Worm (Caenorhabditis elegans) whole organism, L2 larva: ENCODE results near the gene C30G12.2.

ENCODE experiments used
- R02D3.7 ChIP-seq: fragments of 150-350 bp; optimal IDR thresholded peaks from 2 replicates; lab custom pipeline; 2014; ENCODE audit warnings: missing biosample characterization, missing genetic modification characterization
- blmp-1 ChIP-seq: sonication (generic microtip); optimal IDR thresholded peaks from 2 replicates; lab custom pipeline; 2017; ENCODE audit warnings: missing genetic modification characterization, mild to moderate bottlenecking, missing compliant biosample characterization, antibody characterized with exemption, moderate library complexity; ENCODE audit not compliant: insufficient read depth
- nhr-11 ChIP-seq: fragments of 150-350 bp; optimal IDR thresholded peaks from 2 replicates; lab custom pipeline; 2014; ENCODE audit warnings: missing biosample characterization, missing genetic modification characterization
- nhr-12 ChIP-seq: fragments of 150-350 bp; optimal IDR thresholded peaks from 2 replicates; lab custom pipeline; 2014; ENCODE audit warnings: missing biosample characterization, missing genetic modification characterization
- nhr-129 ChIP-seq: fragments of 150-350 bp; optimal IDR thresholded peaks from 2 replicates; lab custom pipeline; 2014; ENCODE audit warnings: missing biosample characterization, missing genetic modification characterization
- nhr-23 ChIP-seq: fragments of 150-350 bp; optimal IDR thresholded peaks from 2 replicates; lab custom pipeline; 2014; ENCODE audit warnings: missing biosample characterization, missing genetic modification reagents, missing genetic modification characterization
- nhr-237 ChIP-seq: fragments of 150-350 bp; optimal IDR thresholded peaks from 2 replicates; lab custom pipeline; 2014; ENCODE audit warnings: missing biosample characterization, missing genetic modification characterization
- nhr-25 ChIP-seq: fragments of 150-350 bp; sonication (generic microtip); optimal IDR thresholded peaks from 3 replicates; lab custom pipeline; 2014; ENCODE audit warnings: missing biosample characterization, missing genetic modification characterization
- nhr-6 ChIP-seq: fragments of 150-350 bp; optimal IDR thresholded peaks from 2 replicates; lab custom pipeline; 2014; ENCODE audit warnings: missing biosample characterization, missing genetic modification characterization
- sma-9 ChIP-seq, 2 experiments: fragments of 150-350 bp in 1 of 2; sonication (generic microtip) in 1 of 2; optimal IDR thresholded peaks; 2 replicates each; lab custom pipeline; 2014 to 2016; ENCODE audit warnings: missing genetic modification characterization in 2 of 2, mild to moderate bottlenecking in 1 of 2, missing biosample characterization in 1 of 2, missing compliant biosample characterization in 1 of 2, missing genetic modification reagents in 1 of 2, moderate library complexity in 1 of 2
- snpc-4 ChIP-seq: fragments of 150-350 bp; optimal IDR thresholded peaks from 2 replicates; lab custom pipeline; 2014; ENCODE audit warnings: missing biosample characterization, missing genetic modification characterization
- unc-39 ChIP-seq: fragments of 150-350 bp; optimal IDR thresholded peaks from 2 replicates; lab custom pipeline; 2014; ENCODE audit warnings: missing biosample characterization, missing genetic modification characterization
- unc-55 ChIP-seq: fragments of 150-350 bp; sonication (generic microtip); optimal IDR thresholded peaks from 3 replicates; lab custom pipeline; 2014; ENCODE audit warnings: missing biosample characterization, missing genetic modification reagents, missing genetic modification characterization
- ztf-11 ChIP-seq: sonication (generic microtip); optimal IDR thresholded peaks from 2 replicates; lab custom pipeline; 2017; ENCODE audit warnings: missing biosample characterization, missing genetic modification characterization

DNA sequence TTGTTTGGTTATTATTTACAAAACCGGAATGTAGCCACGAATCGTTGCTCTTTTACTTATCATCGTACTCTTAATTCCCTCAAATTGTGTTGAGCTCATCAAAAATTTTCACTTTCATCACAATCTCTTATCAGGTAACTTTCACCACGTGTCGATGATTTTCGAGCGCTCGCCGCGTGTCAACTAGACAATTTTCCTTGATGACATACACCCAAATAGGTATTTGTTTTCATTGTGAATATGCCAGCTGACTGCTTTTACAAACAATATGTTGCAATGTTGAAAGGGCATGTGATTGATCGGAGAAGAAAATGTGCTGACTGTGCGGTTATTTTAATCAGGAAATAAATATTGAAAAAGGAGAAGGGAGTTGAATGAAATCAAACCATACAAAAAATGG is 25.6 kb upstream of the C30G12.2 start:
- no peak for TF ChIP-seq unc-55 (GFP tag; lab: Kevin White, UChicago)
- TF ChIP-seq blmp-1 (tag; lab: Kevin White, UChicago): peak; percentile 47
- TF ChIP-seq nhr-12 (tag; lab: Kevin White, UChicago): no peak
- TF ChIP-seq nhr-23 (tag; lab: Kevin White, UChicago): no peak
- no peak for TF ChIP-seq nhr-6 (tag; lab: Kevin White, UChicago)
- TF ChIP-seq snpc-4 (tag; lab: Kevin White, UChicago): no peak
- TF ChIP-seq nhr-129 (tag; lab: Kevin White, UChicago): no peak
- TF ChIP-seq nhr-11 (tag; lab: Kevin White, UChicago): no peak
- TF ChIP-seq unc-39 (tag; lab: Kevin White, UChicago): no peak
- no peak for TF ChIP-seq ztf-11 (tag; lab: Kevin White, UChicago)
- no peak for TF ChIP-seq R02D3.7 (tag; lab: Kevin White, UChicago)
- TF ChIP-seq nhr-25: no peak
- no peak for TF ChIP-seq nhr-237 (tag; lab: Kevin White, UChicago)
- peak; percentile 79 for TF ChIP-seq sma-9 (GFP tag; optimal IDR thresholded peaks at IDR 0.05; lab: Kevin White, UChicago)
- TF ChIP-seq sma-9 (tag; optimal IDR thresholded peaks at IDR 0.05; lab: Kevin White, UChicago): no peak
